Fruit fly (Drosophila melanogaster) whole organism, pupa: ENCODE data around the gene vvl.

Experiments
- CG10348 ChIP-seq: fragments of 200-800 bp; sonication (Bioruptor generic); IDR thresholded peaks from 2 replicates; pipeline ENCODE4 v1.3.6; 2022; ENCODE audit warnings: missing biosample characterization, missing genetic modification characterization
- CG12605 ChIP-seq: fragments of 200-800 bp; sonication (Bioruptor generic); IDR thresholded peaks from 2 replicates; pipeline ENCODE4 v1.3.6; 2022; ENCODE audit warnings: missing biosample characterization, missing genetic modification characterization
- CG13204 ChIP-seq: fragments of 200-800 bp; sonication (Bioruptor generic); optimal IDR thresholded peaks from 2 replicates; lab custom pipeline; 2018; ENCODE audit warnings: missing biosample characterization, mild to moderate bottlenecking, missing genetic modification characterization, moderate library complexity
- CG14655 ChIP-seq: fragments of 200-800 bp; sonication (Bioruptor generic); optimal IDR thresholded peaks from 3 replicates; lab custom pipeline; 2017; ENCODE audit warnings: mild to moderate bottlenecking, missing biosample characterization, missing genetic modification reagents, missing genetic modification characterization
- CG15710 ChIP-seq: fragments of 200-800 bp; sonication (Bioruptor generic); optimal IDR thresholded peaks from 2 replicates; lab custom pipeline; 2018; ENCODE audit warnings: missing biosample characterization, mild to moderate bottlenecking, missing genetic modification characterization, moderate library complexity
- CG17806 ChIP-seq: fragments of 200-800 bp; sonication (Bioruptor generic); optimal IDR thresholded peaks from 2 replicates; lab custom pipeline; 2018; ENCODE audit warnings: missing biosample characterization, mild to moderate bottlenecking, missing genetic modification characterization, moderate library complexity
- CG32121 ChIP-seq: fragments of 200-800 bp; sonication (Bioruptor generic); IDR thresholded peaks from 2 replicates; pipeline ENCODE4 v1.3.6; 2022; ENCODE audit warnings: missing biosample characterization, missing genetic modification characterization
- CG34367 ChIP-seq: fragments of 200-800 bp; sonication (Bioruptor generic); optimal IDR thresholded peaks from 2 replicates; lab custom pipeline; 2018; ENCODE audit warnings: missing biosample characterization, mild to moderate bottlenecking, missing genetic modification characterization
- CG4496 ChIP-seq: fragments of 200-800 bp; sonication (Bioruptor generic); IDR thresholded peaks from 3 replicates; pipeline ENCODE4 v1.3.6; 2022; ENCODE audit warnings: missing biosample characterization, missing genetic modification characterization
- CG8159 ChIP-seq: fragments of 200-800 bp; sonication (Bioruptor generic); optimal IDR thresholded peaks from 3 replicates; lab custom pipeline; 2018; ENCODE audit warnings: missing biosample characterization, mild to moderate bottlenecking, missing genetic modification characterization, moderate library complexity
- CG8301 ChIP-seq: fragments of 200-800 bp; sonication (Bioruptor generic); optimal IDR thresholded peaks from 2 replicates; lab custom pipeline; 2018; ENCODE audit warnings: missing biosample characterization, mild to moderate bottlenecking, missing genetic modification characterization
- CG9948 ChIP-seq: fragments of 200-800 bp; sonication (Bioruptor generic); optimal IDR thresholded peaks from 2 replicates; lab custom pipeline; 2018; ENCODE audit warnings: missing biosample characterization, mild to moderate bottlenecking, missing genetic modification characterization, moderate library complexity
- D1 ChIP-seq: fragments of 200-800 bp; sonication (Bioruptor generic); optimal IDR thresholded peaks from 2 replicates; lab custom pipeline; 2018; ENCODE audit warnings: missing biosample characterization, mild to moderate bottlenecking, missing genetic modification characterization, moderate library complexity
- EcR ChIP-seq: fragments of 200-800 bp; sonication (Bioruptor generic); optimal IDR thresholded peaks from 3 replicates; lab custom pipeline; 2019; ENCODE audit warnings: missing biosample characterization, missing genetic modification characterization, mild to moderate bottlenecking, moderate library complexity, missing genetic modification reagents
- Ets98B ChIP-seq: fragments of 200-800 bp; sonication (Bioruptor generic); IDR thresholded peaks from 2 replicates; pipeline ENCODE4 v1.3.6; 2022; ENCODE audit warnings: missing biosample characterization, missing genetic modification characterization
- Pif1A ChIP-seq: fragments of 200-800 bp; sonication (Bioruptor generic); optimal IDR thresholded peaks from 3 replicates; lab custom pipeline; 2016; ENCODE audit warnings: missing biosample characterization, missing genetic modification characterization
- Pif1B ChIP-seq: fragments of 200-800 bp; sonication (Bioruptor generic); optimal IDR thresholded peaks from 3 replicates; lab custom pipeline; 2016; ENCODE audit warnings: missing biosample characterization, missing genetic modification characterization
- Snoo ChIP-seq: fragments of 200-800 bp; sonication (Bioruptor generic); optimal IDR thresholded peaks from 3 replicates; lab custom pipeline; 2017; ENCODE audit warnings: missing biosample characterization, mild to moderate bottlenecking, missing genetic modification characterization, inconsistent platforms
- fd96Ca ChIP-seq: fragments of 200-800 bp; sonication (Bioruptor generic); IDR thresholded peaks from 3 replicates; pipeline ENCODE4 v1.3.6; 2022; ENCODE audit warnings: missing biosample characterization, missing genetic modification characterization
- gl ChIP-seq: fragments of 200-800 bp; sonication (Bioruptor generic); optimal IDR thresholded peaks from 2 replicates; lab custom pipeline; 2018; ENCODE audit warnings: missing biosample characterization, mild to moderate bottlenecking, missing genetic modification characterization
- rn ChIP-seq: fragments of 200-800 bp; sonication (Bioruptor generic); IDR thresholded peaks from 2 replicates; pipeline ENCODE4 v1.3.6; 2022; ENCODE audit warnings: missing biosample characterization, missing genetic modification characterization

Gene vvl

dm6 chr3L:6809396-6809795 is 19.4 kb downstream of the vvl start:
- TF ChIP-seq Pif1B (GFP tag; lab: Kevin White, UChicago) (no peak), Ets98B (GFP tag; lab: Robert Waterston, UW) (no peak), CG10348 (no peak), EcR (GFP tag; lab: Kevin White, UChicago) (no peak), CG14655 (GFP tag; lab: Kevin White, UChicago) (peak; percentile 25), CG9948 (tag; lab: Kevin White, UChicago) (peak; percentile 52), Snoo (tag; lab: Kevin White, UChicago) (no peak), D1 (no peak), gl (tag; lab: Kevin White, UChicago) (peak; percentile 31), CG34367 (tag; lab: Kevin White, UChicago) (peak; percentile 17), fd96Ca (GFP tag; lab: Robert Waterston, UW) (no peak), CG13204 (no peak), CG8301 (tag; lab: Kevin White, UChicago) (peak; percentile 18), CG32121 (GFP tag; lab: Robert Waterston, UW) (no peak), CG4496 (no peak), rn (GFP tag; lab: Robert Waterston, UW) (no peak), CG15710 (tag; lab: Kevin White, UChicago) (peak; percentile 27), CG8159 (tag; lab: Kevin White, UChicago) (peak; percentile 65), Pif1A (GFP tag; lab: Kevin White, UChicago) (peak; percentile 32), CG17806 (peak; percentile 57), CG12605 (GFP tag; lab: Robert Waterston, UW) (no peak)

dm6 chr3L:6811106-6811505 is 21.1 kb downstream of the vvl start:
- no peak for TF ChIP-seq EcR (GFP tag; lab: Kevin White, UChicago)
- TF ChIP-seq CG12605 (GFP tag; lab: Robert Waterston, UW): no peak
- TF ChIP-seq CG10348: no peak
- no peak for TF ChIP-seq Pif1A (GFP tag; lab: Kevin White, UChicago)
- TF ChIP-seq Pif1B (GFP tag; lab: Kevin White, UChicago): no peak
- TF ChIP-seq CG32121 (GFP tag; lab: Robert Waterston, UW): no peak
- no peak for TF ChIP-seq CG14655 (GFP tag; lab: Kevin White, UChicago)
- TF ChIP-seq CG8301 (tag; lab: Kevin White, UChicago): no peak
- TF ChIP-seq CG17806: no peak
- no peak for TF ChIP-seq CG9948 (tag; lab: Kevin White, UChicago)
- TF ChIP-seq CG8159 (tag; lab: Kevin White, UChicago): no peak
- TF ChIP-seq D1: no peak
- no peak for TF ChIP-seq CG15710 (tag; lab: Kevin White, UChicago)
- no peak for TF ChIP-seq CG13204
- TF ChIP-seq Ets98B (GFP tag; lab: Robert Waterston, UW): no peak
- no peak for TF ChIP-seq CG4496
- TF ChIP-seq CG34367 (tag; lab: Kevin White, UChicago): no peak
- no peak for TF ChIP-seq fd96Ca (GFP tag; lab: Robert Waterston, UW)
- no peak for TF ChIP-seq Snoo (tag; lab: Kevin White, UChicago)

dm6 chr3L:6812792-6813330 is 22.9 kb downstream of the vvl start:
- TF ChIP-seq Snoo (tag; lab: Kevin White, UChicago) (no peak), CG10348 (no peak), CG14655 (GFP tag; lab: Kevin White, UChicago) (no peak), gl (tag; lab: Kevin White, UChicago) (no peak), CG15710 (tag; lab: Kevin White, UChicago) (no peak), D1 (no peak)

dm6 chr3L:6813694-6814093 is 23.7 kb downstream of the vvl start:
- no peak for TF ChIP-seq CG8301 (tag; lab: Kevin White, UChicago)
- no peak for TF ChIP-seq CG32121 (GFP tag; lab: Robert Waterston, UW)

- TF ChIP-seq CG14655 (GFP tag; lab: Kevin White, UChicago) (no peak), gl (tag; lab: Kevin White, UChicago) (no peak), fd96Ca (GFP tag; lab: Robert Waterston, UW) (no peak), CG32121 (GFP tag; lab: Robert Waterston, UW) (no peak), CG34367 (tag; lab: Kevin White, UChicago) (no peak), rn (GFP tag; lab: Robert Waterston, UW) (no peak), Pif1A (GFP tag; lab: Kevin White, UChicago) (no peak), EcR (GFP tag; lab: Kevin White, UChicago) (no peak), Pif1B (GFP tag; lab: Kevin White, UChicago) (no peak), CG13204 (no peak), CG15710 (tag; lab: Kevin White, UChicago) (no peak), CG17806 (no peak), CG8159 (tag; lab: Kevin White, UChicago) (no peak), D1 (no peak), CG10348 (no peak), Snoo (tag; lab: Kevin White, UChicago) (no peak), CG8301 (tag; lab: Kevin White, UChicago) (no peak), CG12605 (GFP tag; lab: Robert Waterston, UW) (no peak), CG4496 (no peak)
Observed at dm6 chr3L:6816230-6816629, 26.3 kb downstream of the vvl start.

dm6 chr3L:6816872-6817271 is 26.9 kb downstream of the vvl start:
- TF ChIP-seq CG13204: no peak
- no peak for TF ChIP-seq fd96Ca (GFP tag; lab: Robert Waterston, UW)
- no peak for TF ChIP-seq D1
- TF ChIP-seq Pif1B (GFP tag; lab: Kevin White, UChicago): no peak
- TF ChIP-seq CG4496: no peak
- TF ChIP-seq CG9948 (tag; lab: Kevin White, UChicago): no peak
- no peak for TF ChIP-seq CG17806
- no peak for TF ChIP-seq CG32121 (GFP tag; lab: Robert Waterston, UW)
- TF ChIP-seq Snoo (tag; lab: Kevin White, UChicago): no peak
- TF ChIP-seq rn (GFP tag; lab: Robert Waterston, UW): no peak
- no peak for TF ChIP-seq CG10348
- TF ChIP-seq CG34367 (tag; lab: Kevin White, UChicago): no peak
- TF ChIP-seq CG8301 (tag; lab: Kevin White, UChicago): no peak
- no peak for TF ChIP-seq Pif1A (GFP tag; lab: Kevin White, UChicago)
- TF ChIP-seq gl (tag; lab: Kevin White, UChicago): no peak
- no peak for TF ChIP-seq Ets98B (GFP tag; lab: Robert Waterston, UW)
- no peak for TF ChIP-seq CG15710 (tag; lab: Kevin White, UChicago)
- no peak for TF ChIP-seq CG14655 (GFP tag; lab: Kevin White, UChicago)
